Fruit fly (Drosophila melanogaster) whole organism, wandering third instar larva: ENCODE results near the gene CG4080.

Experiments used
- ey ChIP-seq: fragments of 200-800 bp; sonication (Bioruptor generic); optimal IDR thresholded peaks from 2 replicates; lab custom pipeline; 2016; ENCODE audit warnings: missing biosample characterization, missing genetic modification characterization
- foxo ChIP-seq, 2 experiments: fragments of 200-800 bp; sonication (Bioruptor generic); optimal IDR thresholded peaks; 2 replicates in 1 of 2; 3 replicates in 1 of 2; lab custom pipeline; 2016 to 2017; ENCODE audit warnings: missing biosample characterization in 2 of 2, missing genetic modification characterization in 2 of 2
- psq ChIP-seq: fragments of 200-800 bp; sonication (Bioruptor generic); optimal IDR thresholded peaks from 3 replicates; lab custom pipeline; 2017; ENCODE audit warnings: missing biosample characterization, mild to moderate bottlenecking, missing genetic modification characterization, moderate library complexity

DNA sequence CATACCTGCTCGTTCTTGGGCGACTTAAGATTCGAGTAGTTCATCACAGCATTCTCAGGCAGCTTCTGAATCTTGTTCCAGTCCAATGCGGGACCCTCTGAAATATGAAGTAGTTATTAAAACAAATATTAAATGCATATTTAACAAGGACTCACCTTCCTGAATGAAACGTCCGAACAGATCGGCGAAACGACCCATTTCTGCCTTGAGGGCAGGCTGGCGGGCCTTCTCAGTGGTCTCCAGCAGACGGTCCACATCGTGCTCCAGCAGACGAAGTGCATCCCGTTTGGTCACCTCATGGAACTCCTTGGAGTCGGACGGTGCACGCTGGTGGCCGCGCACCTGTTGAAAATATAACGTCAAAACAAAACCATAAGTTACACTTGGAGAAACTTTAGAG lies 45.3 kb downstream of the CG4080 start, which contains the start of gene CG32040:
- no peak for TF ChIP-seq psq (GFP tag; lab: Kevin White, UChicago)
- TF ChIP-seq foxo (GFP tag; optimal IDR thresholded peaks at IDR 0.05; lab: Kevin White, UChicago): no peak
- TF ChIP-seq ey (GFP tag; lab: Kevin White, UChicago): no peak
